Worm (Caenorhabditis elegans) whole organism, L1 larva: Measurements from ENCODE around the gene W01B6.6.

ENCODE experiments used
- C04F5.9 ChIP-seq: sonication (generic microtip); optimal IDR thresholded peaks from 2 replicates; lab custom pipeline; 2016; ENCODE audit warnings: missing genetic modification characterization, missing compliant biosample characterization
- C16A3.4 ChIP-seq: fragments of 150-350 bp; optimal IDR thresholded peaks from 2 replicates; lab custom pipeline; 2014; ENCODE audit warnings: missing biosample characterization, missing genetic modification characterization
- C34B4.2 ChIP-seq: sonication (generic microtip); optimal IDR thresholded peaks from 2 replicates; lab custom pipeline; 2017; ENCODE audit warnings: mild to moderate bottlenecking, missing genetic modification characterization, missing compliant biosample characterization
- aha-1 ChIP-seq: fragments of 150-350 bp; optimal IDR thresholded peaks from 2 replicates; lab custom pipeline; 2014; ENCODE audit warnings: missing biosample characterization, missing genetic modification characterization
- alr-1 ChIP-seq: fragments of 200-800 bp; sonication (Bioruptor generic); optimal IDR thresholded peaks from 2 replicates; lab custom pipeline; 2018; ENCODE audit warnings: borderline replicate concordance, mild to moderate bottlenecking, missing genetic modification characterization, missing compliant biosample characterization
- aly-2 ChIP-seq: fragments of 150-350 bp; optimal IDR thresholded peaks from 2 replicates; lab custom pipeline; 2014; ENCODE audit warnings: missing biosample characterization, missing genetic modification characterization
- ama-1 ChIP-seq: fragments of 150-350 bp; optimal IDR thresholded peaks from 2 replicates; lab custom pipeline; 2014
- blmp-1 ChIP-seq: fragments of 150-350 bp; optimal IDR thresholded peaks from 2 replicates; lab custom pipeline; 2014; ENCODE audit warnings: missing biosample characterization, missing genetic modification characterization
- ceh-63 ChIP-seq: fragments of 200-800 bp; sonication (Bioruptor generic); optimal IDR thresholded peaks from 2 replicates; lab custom pipeline; 2018; ENCODE audit warnings: mild to moderate bottlenecking, missing genetic modification characterization, missing compliant biosample characterization
- ceh-8 ChIP-seq: fragments of 200-800 bp; sonication (Bioruptor generic); optimal IDR thresholded peaks from 2 replicates; lab custom pipeline; 2018; ENCODE audit warnings: mild to moderate bottlenecking, missing genetic modification characterization, moderate library complexity, missing compliant biosample characterization
- ceh-82 ChIP-seq, 3 experiments: fragments of 150-350 bp in 1 of 3; sonication (generic microtip) in 2 of 3; optimal IDR thresholded peaks; 2 replicates each; lab custom pipeline; 2014 to 2017; ENCODE audit warnings: missing biosample characterization in 3 of 3, missing genetic modification characterization in 3 of 3
- ceh-88 ChIP-seq: fragments of 200-800 bp; sonication (Bioruptor generic); IDR thresholded peaks from 2 replicates; pipeline ENCODE4 v1.3.6; 2022; ENCODE audit warnings: missing genetic modification characterization, missing compliant biosample characterization
- ceh-90 ChIP-seq: sonication (generic microtip); optimal IDR thresholded peaks from 2 replicates; lab custom pipeline; 2016; ENCODE audit warnings: missing genetic modification characterization, missing compliant biosample characterization
- ces-1 ChIP-seq: fragments of 150-350 bp; optimal IDR thresholded peaks from 2 replicates; lab custom pipeline; 2014; ENCODE audit warnings: missing biosample characterization, missing genetic modification reagents, missing genetic modification characterization
- dpl-1 ChIP-seq, 3 experiments: fragments of 150-350 bp in 2 of 3; sonication (generic microtip) in 1 of 3; optimal IDR thresholded peaks; 2 replicates each; lab custom pipeline; 2014 to 2017; ENCODE audit warnings: missing biosample characterization in 3 of 3, missing genetic modification characterization in 3 of 3, missing genetic modification reagents in 3 of 3
- efl-3 ChIP-seq: fragments of 200-800 bp; sonication (Bioruptor generic); optimal IDR thresholded peaks from 2 replicates; lab custom pipeline; 2018; ENCODE audit warnings: mild to moderate bottlenecking, missing genetic modification characterization, missing compliant biosample characterization
- egl-13 ChIP-seq: sonication (generic microtip); optimal IDR thresholded peaks from 2 replicates; lab custom pipeline; 2016; ENCODE audit warnings: missing genotype, missing genetic modification reagents, missing genetic modification characterization, missing compliant biosample characterization
- egl-27 ChIP-seq, 2 experiments: fragments of 150-350 bp in 1 of 2; sonication (generic microtip); optimal IDR thresholded peaks; 3 replicates each; lab custom pipeline; 2017 to 2018; ENCODE audit warnings: missing biosample characterization in 2 of 2, missing genetic modification characterization in 2 of 2, missing genetic modification reagents in 2 of 2
- elt-2 ChIP-seq: sonication (generic microtip); optimal IDR thresholded peaks from 2 replicates; lab custom pipeline; 2016; ENCODE audit warnings: missing genetic modification characterization, mild to moderate bottlenecking, inconsistent platforms, missing compliant biosample characterization, missing genetic modification reagents
- elt-3 ChIP-seq, 6 experiments: fragments of 150-350 bp in 1 of 6; sonication (generic microtip); optimal IDR thresholded peaks; 2 replicates each; lab custom pipeline; 2017 to 2018; ENCODE audit warnings: missing biosample characterization in 6 of 6, missing genetic modification characterization in 6 of 6, inconsistent platforms in 1 of 6
- ets-5 ChIP-seq: fragments of 200-800 bp; sonication (Bioruptor generic); IDR thresholded peaks from 2 replicates; pipeline ENCODE4 v1.3.6; 2022; ENCODE audit warnings: missing genetic modification characterization, missing compliant biosample characterization
- fkh-10 ChIP-seq: sonication (generic microtip); optimal IDR thresholded peaks from 2 replicates; lab custom pipeline; 2017; ENCODE audit warnings: missing biosample characterization, missing genetic modification reagents, missing genetic modification characterization
- fkh-4 ChIP-seq: sonication (generic microtip); optimal IDR thresholded peaks from 2 replicates; lab custom pipeline; 2016; ENCODE audit warnings: missing compliant biosample characterization, missing genetic modification characterization, borderline replicate concordance
- fos-1 ChIP-seq: fragments of 150-350 bp; optimal IDR thresholded peaks from 2 replicates; lab custom pipeline; 2014; ENCODE audit warnings: missing biosample characterization, missing genetic modification characterization
- hlh-17 ChIP-seq: fragments of 200-800 bp; sonication (Bioruptor generic); optimal IDR thresholded peaks from 2 replicates; lab custom pipeline; 2018; ENCODE audit warnings: missing genetic modification characterization, mild to moderate bottlenecking, missing compliant biosample characterization, moderate library complexity, borderline replicate concordance
- irx-1 ChIP-seq: sonication (generic microtip); optimal IDR thresholded peaks from 2 replicates; lab custom pipeline; 2016; ENCODE audit warnings: missing genetic modification characterization, missing compliant biosample characterization
- lin-13 ChIP-seq: fragments of 150-350 bp; optimal IDR thresholded peaks from 2 replicates; lab custom pipeline; 2014; ENCODE audit warnings: missing biosample characterization, missing genetic modification reagents, missing genetic modification characterization
- lin-15B ChIP-seq: fragments of 150-350 bp; sonication (generic microtip); optimal IDR thresholded peaks from 3 replicates; lab custom pipeline; 2014; ENCODE audit warnings: missing biosample characterization, missing genetic modification characterization
- lir-3 ChIP-seq: sonication (generic microtip); optimal IDR thresholded peaks from 2 replicates; lab custom pipeline; 2016; ENCODE audit warnings: mild to moderate bottlenecking, missing genetic modification characterization, moderate library complexity, missing compliant biosample characterization; ENCODE audit not compliant: poor library complexity
- nhr-11 ChIP-seq: fragments of 150-350 bp; optimal IDR thresholded peaks from 2 replicates; lab custom pipeline; 2014; ENCODE audit warnings: missing biosample characterization, missing genetic modification characterization
- nhr-12 ChIP-seq: sonication (generic microtip); optimal IDR thresholded peaks from 2 replicates; lab custom pipeline; 2017; ENCODE audit warnings: missing biosample characterization, missing genetic modification characterization
- nhr-19 ChIP-seq: fragments of 200-800 bp; sonication (Bioruptor generic); conservative IDR thresholded peaks from 2 replicates; pipeline ENCODE4 v1.3.6; 2022; ENCODE audit warnings: missing genetic modification characterization, missing compliant biosample characterization
- nhr-20 ChIP-seq: sonication (generic microtip); optimal IDR thresholded peaks from 2 replicates; lab custom pipeline; 2016; ENCODE audit warnings: mild to moderate bottlenecking, missing genetic modification characterization, missing compliant biosample characterization
- nhr-237 ChIP-seq: fragments of 150-350 bp; optimal IDR thresholded peaks from 2 replicates; lab custom pipeline; 2014; ENCODE audit warnings: missing biosample characterization, missing genetic modification characterization
- nhr-47 ChIP-seq: sonication (generic microtip); optimal IDR thresholded peaks from 2 replicates; lab custom pipeline; 2016; ENCODE audit warnings: mild to moderate bottlenecking, missing genetic modification characterization, moderate library complexity, missing compliant biosample characterization
- nhr-71 ChIP-seq: sonication (generic microtip); optimal IDR thresholded peaks from 2 replicates; lab custom pipeline; 2016; ENCODE audit warnings: mild to moderate bottlenecking, missing genetic modification characterization, moderate library complexity, missing compliant biosample characterization
- nhr-76 ChIP-seq: sonication (generic microtip); optimal IDR thresholded peaks from 2 replicates; lab custom pipeline; 2017; ENCODE audit warnings: missing biosample characterization, missing genetic modification characterization
- nhr-84 ChIP-seq: sonication (generic microtip); optimal IDR thresholded peaks from 2 replicates; lab custom pipeline; 2017; ENCODE audit warnings: missing biosample characterization, missing genetic modification characterization
- nhr-85 ChIP-seq: sonication (generic microtip); peaks from one replicate; lab custom pipeline; 2016; ENCODE audit warnings: missing genetic modification characterization, inconsistent platforms, missing compliant biosample characterization
- nhr-90 ChIP-seq: sonication (generic microtip); optimal IDR thresholded peaks from 2 replicates; lab custom pipeline; 2016; ENCODE audit warnings: mild to moderate bottlenecking, missing genetic modification characterization, missing compliant biosample characterization; ENCODE audit not compliant: poor library complexity
- pag-3 ChIP-seq: sonication (generic microtip); optimal IDR thresholded peaks from 2 replicates; lab custom pipeline; 2017; ENCODE audit warnings: missing genetic modification characterization, mild to moderate bottlenecking, missing compliant biosample characterization, antibody characterized with exemption, borderline replicate concordance; ENCODE audit not compliant: insufficient read depth
- pax-3 ChIP-seq: fragments of 200-800 bp; sonication (Bioruptor generic); optimal IDR thresholded peaks from 2 replicates; lab custom pipeline; 2018; ENCODE audit warnings: mild to moderate bottlenecking, missing genetic modification characterization, moderate library complexity, missing compliant biosample characterization
- skn-1 ChIP-seq: fragments of 150-350 bp; optimal IDR thresholded peaks from 2 replicates; lab custom pipeline; 2014; ENCODE audit warnings: missing biosample characterization, missing genetic modification characterization
- snpc-4 ChIP-seq: fragments of 150-350 bp; optimal IDR thresholded peaks from 2 replicates; lab custom pipeline; 2014; ENCODE audit warnings: missing biosample characterization, missing genetic modification characterization
- snu-23 ChIP-seq: sonication (generic microtip); optimal IDR thresholded peaks from 2 replicates; lab custom pipeline; 2016; ENCODE audit warnings: missing genetic modification characterization, missing compliant biosample characterization
- sptf-1 ChIP-seq: fragments of 150-350 bp; optimal IDR thresholded peaks from 2 replicates; lab custom pipeline; 2014; ENCODE audit warnings: missing biosample characterization, missing genetic modification characterization
- sup-37 ChIP-seq: fragments of 200-800 bp; sonication (Bioruptor generic); optimal IDR thresholded peaks from 2 replicates; lab custom pipeline; 2018; ENCODE audit warnings: mild to moderate bottlenecking, missing genetic modification characterization, missing compliant biosample characterization
- tbx-2 ChIP-seq: sonication (generic microtip); optimal IDR thresholded peaks from 2 replicates; lab custom pipeline; 2016; ENCODE audit warnings: missing genetic modification characterization, missing compliant biosample characterization
- unc-130 ChIP-seq: fragments of 150-350 bp; optimal IDR thresholded peaks from 2 replicates; lab custom pipeline; 2017; ENCODE audit warnings: missing biosample characterization, missing genetic modification characterization, inconsistent platforms
- vab-15 ChIP-seq: sonication (generic microtip); optimal IDR thresholded peaks from 2 replicates; lab custom pipeline; 2017; ENCODE audit warnings: missing genotype, mild to moderate bottlenecking, missing genetic modification characterization, missing compliant biosample characterization
- zag-1 ChIP-seq: fragments of 150-350 bp; optimal IDR thresholded peaks from 2 replicates; lab custom pipeline; 2014; ENCODE audit warnings: missing biosample characterization, missing genetic modification characterization
- zip-4 ChIP-seq: fragments of 200-800 bp; sonication (Bioruptor generic); optimal IDR thresholded peaks from 2 replicates; lab custom pipeline; 2018; ENCODE audit warnings: mild to moderate bottlenecking, missing genetic modification characterization, moderate library complexity, missing compliant biosample characterization
- ztf-4 ChIP-seq: fragments of 150-350 bp; optimal IDR thresholded peaks from 2 replicates; lab custom pipeline; 2014; ENCODE audit warnings: missing biosample characterization, missing genetic modification characterization

Gene W01B6.6

DNA sequence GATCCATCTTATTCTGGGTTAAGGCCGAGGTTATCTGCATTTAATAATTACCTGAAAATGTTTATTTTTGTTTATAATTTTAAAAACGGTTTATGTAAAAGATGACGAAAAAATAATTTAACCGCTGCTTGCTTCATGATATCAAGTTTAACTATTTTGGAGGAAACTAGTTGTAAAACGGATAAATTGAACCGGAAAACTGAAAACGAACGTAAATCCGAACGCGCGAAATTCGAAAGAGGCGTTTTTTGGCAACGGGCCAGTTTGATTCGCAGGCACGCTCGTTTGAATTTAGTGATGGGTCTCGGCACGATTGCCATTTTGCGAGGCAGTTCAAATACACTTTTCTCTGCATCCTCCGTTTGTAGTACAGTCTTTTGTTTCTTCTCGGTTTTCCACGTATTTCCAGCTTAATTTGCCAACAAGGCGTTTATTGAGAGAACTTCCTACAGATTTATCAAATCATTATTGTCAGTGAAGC, 48.0 kb downstream of the W01B6.6 start, which contains the start of the genes gtbp-1 and K08F4.3 (continued):
- peak; percentile 75 for TF ChIP-seq skn-1 (tag; lab: Kevin White, UChicago)
- peak; percentile 49 for TF ChIP-seq unc-130 (tag; lab: Kevin White, UChicago)
- TF ChIP-seq C16A3.4 (tag; lab: Kevin White, UChicago) = peak; percentile 75
- TF ChIP-seq snpc-4 (tag; lab: Kevin White, UChicago) = peak; percentile 54
- TF ChIP-seq ztf-4 (tag; lab: Kevin White, UChicago) = no peak
- no peak for TF ChIP-seq ama-1 (lab: Kevin White, UChicago)
- TF ChIP-seq nhr-76 = no peak
- no peak for TF ChIP-seq nhr-84 (tag; lab: Kevin White, UChicago)
- TF ChIP-seq nhr-12 = no peak
- TF ChIP-seq irx-1 (tag; lab: Kevin White, UChicago) = peak; percentile 10
- no peak for TF ChIP-seq lir-3 (tag; lab: Kevin White, UChicago)
- TF ChIP-seq blmp-1 (tag; lab: Kevin White, UChicago) = peak; percentile 53
- TF ChIP-seq nhr-90 (tag; lab: Kevin White, UChicago) = peak; percentile 45
- no peak for TF ChIP-seq nhr-11 (tag; lab: Kevin White, UChicago)
- no peak for TF ChIP-seq fkh-10
- TF ChIP-seq ceh-8 = no peak
- no peak for TF ChIP-seq egl-27 (tag; optimal IDR thresholded peaks at IDR 0.05; lab: Kevin White, UChicago)
- TF ChIP-seq vab-15 (tag; lab: Kevin White, UChicago) = peak; percentile 23
- peak in 1 of 3 experiments; percentile 71 for TF ChIP-seq ceh-82 (tag; optimal IDR thresholded peaks at IDR 0.05; lab: Kevin White, UChicago)
- TF ChIP-seq snu-23 = peak; percentile 83
- TF ChIP-seq ceh-63 (GFP tag; lab: Kevin White, UChicago) = no peak
- TF ChIP-seq ets-5 = no peak
- TF ChIP-seq alr-1 (tag; lab: Kevin White, UChicago) = no peak
- TF ChIP-seq pax-3 = peak; percentile 23
- TF ChIP-seq egl-13 (tag; lab: Kevin White, UChicago) = no peak
- no peak; the same call in 1 of the 2 replicates for TF ChIP-seq ceh-88 (GFP tag; lab: Robert Waterston, UW)
- TF ChIP-seq dpl-1 (GFP tag; optimal IDR thresholded peaks at IDR 0.05; lab: Kevin White, UChicago) = peak; percentile 92 to 94 (median 92)
- TF ChIP-seq ceh-90 (tag; lab: Kevin White, UChicago) = no peak
- TF ChIP-seq sptf-1 (tag; lab: Kevin White, UChicago) = no peak
- no peak for TF ChIP-seq sup-37 (GFP tag; lab: Kevin White, UChicago)
- TF ChIP-seq elt-3 (tag; optimal IDR thresholded peaks at IDR 0.05; lab: Kevin White, UChicago) = peak in 2 of 6 experiments; percentile 3 to 47
- TF ChIP-seq nhr-85 (tag; lab: Kevin White, UChicago) = peak; percentile 85
- peak; percentile 68 for TF ChIP-seq nhr-20 (tag; lab: Kevin White, UChicago)
- no peak for TF ChIP-seq fkh-4 (tag; lab: Kevin White, UChicago)
- TF ChIP-seq fos-1 (tag; lab: Kevin White, UChicago) = peak; percentile 47
- no peak for TF ChIP-seq tbx-2 (tag; lab: Kevin White, UChicago)
- TF ChIP-seq aha-1 (tag; lab: Kevin White, UChicago) = no peak
- TF ChIP-seq nhr-71 (tag; lab: Kevin White, UChicago) = peak; percentile 78
- TF ChIP-seq zip-4 (GFP tag; lab: Kevin White, UChicago) = no peak
- peak; percentile 85 for TF ChIP-seq lin-15B
- TF ChIP-seq C04F5.9 (tag; lab: Kevin White, UChicago) = no peak
- no peak for TF ChIP-seq aly-2 (tag; lab: Kevin White, UChicago)
- TF ChIP-seq pag-3 (tag; lab: Kevin White, UChicago) = no peak
- TF ChIP-seq hlh-17 (GFP tag; lab: Kevin White, UChicago) = no peak
- TF ChIP-seq nhr-237 (tag; lab: Kevin White, UChicago) = no peak
- TF ChIP-seq C34B4.2 (tag; lab: Kevin White, UChicago) = no peak
- TF ChIP-seq zag-1 = no peak
- no peak for TF ChIP-seq ces-1 (GFP tag; lab: Kevin White, UChicago)
- TF ChIP-seq nhr-19 (GFP tag; lab: Robert Waterston, UW) = peak; percentile 61
- TF ChIP-seq lin-13 (GFP tag; lab: Kevin White, UChicago) = peak; percentile 68
- TF ChIP-seq nhr-47 (tag; lab: Kevin White, UChicago) = peak; percentile 74
- TF ChIP-seq elt-2 (tag; lab: Kevin White, UChicago) = no peak
- no peak for TF ChIP-seq efl-3
